Worm (Caenorhabditis elegans) whole organism, L4 larva: ENCODE results near the gene taf-7.1.
A peak's percentile ranks its signal among the peaks of the same experiment; 100 is the strongest.

Source experiments
- F10B5.3 ChIP-seq: sonication (generic microtip); optimal IDR thresholded peaks from 2 replicates; lab custom pipeline; 2016; ENCODE audit warnings: mild to moderate bottlenecking, missing genetic modification characterization, missing compliant biosample characterization
- F26F4.8 ChIP-seq: fragments of 200-800 bp; sonication (Bioruptor generic); conservative IDR thresholded peaks from 2 replicates; pipeline ENCODE4 v1.3.6; 2022; ENCODE audit warnings: missing genetic modification characterization, missing compliant biosample characterization
- T20F7.1 ChIP-seq: fragments of 200-800 bp; sonication (Bioruptor generic); optimal IDR thresholded peaks from 2 replicates; lab custom pipeline; 2018; ENCODE audit warnings: mild to moderate bottlenecking, missing genetic modification characterization, missing compliant biosample characterization
- Y48G9A.11 ChIP-seq: fragments of 200-800 bp; sonication (Bioruptor generic); IDR thresholded peaks from 2 replicates; pipeline ENCODE4 v1.3.6; 2022; ENCODE audit warnings: missing genetic modification reagents, missing genetic modification characterization, missing compliant biosample characterization
- aha-1 ChIP-seq: fragments of 150-350 bp; peaks from one replicate; lab custom pipeline; 2014; ENCODE audit warnings: missing biosample characterization, missing genetic modification characterization
- aly-2 ChIP-seq: sonication (generic microtip); optimal IDR thresholded peaks from 2 replicates; lab custom pipeline; 2018; ENCODE audit warnings: missing biosample characterization, missing genetic modification characterization
- ama-1 ChIP-seq: fragments of 150-350 bp; optimal IDR thresholded peaks from 2 replicates; lab custom pipeline; 2014; ENCODE audit warnings: inconsistent platforms, mixed read lengths
- ceh-20 ChIP-seq: fragments of 200-800 bp; sonication (Bioruptor generic); IDR thresholded peaks from 2 replicates; pipeline ENCODE4 v1.3.6; 2022; ENCODE audit warnings: missing genetic modification reagents, missing genetic modification characterization, missing compliant biosample characterization
- ceh-28 ChIP-seq: fragments of 150-350 bp; optimal IDR thresholded peaks from 2 replicates; lab custom pipeline; 2014; ENCODE audit warnings: missing biosample characterization, missing genetic modification reagents, missing genetic modification characterization
- ceh-44 ChIP-seq: fragments of 200-800 bp; sonication (Bioruptor generic); IDR thresholded peaks from 2 replicates; pipeline ENCODE4 v1.3.6; 2022; ENCODE audit warnings: missing genetic modification reagents, missing genetic modification characterization, missing compliant biosample characterization
- ceh-82 ChIP-seq: sonication (generic microtip); optimal IDR thresholded peaks from 2 replicates; lab custom pipeline; 2017; ENCODE audit warnings: missing biosample characterization, missing genetic modification characterization
- ces-1 ChIP-seq: fragments of 150-350 bp; sonication (generic microtip); optimal IDR thresholded peaks from 4 replicates; lab custom pipeline; 2014; ENCODE audit warnings: missing biosample characterization, missing genetic modification reagents, missing genetic modification characterization
- cey-2 ChIP-seq: sonication (generic microtip); optimal IDR thresholded peaks from 3 replicates; lab custom pipeline; 2017; ENCODE audit warnings: missing genetic modification characterization, mild to moderate bottlenecking, missing compliant biosample characterization, antibody characterized with exemption, borderline replicate concordance; ENCODE audit not compliant: insufficient read depth
- daf-16 ChIP-seq, 3 experiments: sonication (generic microtip); optimal IDR thresholded peaks; 2 replicates each; lab custom pipeline; 2016 to 2017; ENCODE audit warnings: missing genetic modification characterization in 3 of 3, missing genetic modification reagents in 3 of 3, mild to moderate bottlenecking in 2 of 3, missing compliant biosample characterization in 2 of 3, missing biosample characterization in 1 of 3, moderate library complexity in 1 of 3
- daf-8 ChIP-seq: fragments of 200-800 bp; sonication (Bioruptor generic); IDR thresholded peaks from 2 replicates; pipeline ENCODE4 v1.3.6; 2022; ENCODE audit warnings: missing genetic modification characterization, missing compliant biosample characterization
- dmd-6 ChIP-seq: fragments of 200-800 bp; sonication (Bioruptor generic); IDR thresholded peaks from 2 replicates; pipeline ENCODE4 v1.3.6; 2022; ENCODE audit warnings: missing genetic modification reagents, missing genetic modification characterization, missing compliant biosample characterization
- dmd-8 ChIP-seq: fragments of 200-800 bp; sonication (Bioruptor generic); IDR thresholded peaks from 2 replicates; pipeline ENCODE4 v1.3.6; 2022; ENCODE audit warnings: missing genetic modification characterization, missing compliant biosample characterization
- dve-1 ChIP-seq: sonication (generic microtip); optimal IDR thresholded peaks from 2 replicates; lab custom pipeline; 2017; ENCODE audit warnings: antibody characterized with exemption, mild to moderate bottlenecking, missing genetic modification characterization, missing compliant biosample characterization; ENCODE audit not compliant: insufficient read depth
- egl-43 ChIP-seq: fragments of 200-800 bp; sonication (Bioruptor generic); IDR thresholded peaks from 2 replicates; pipeline ENCODE4 v1.3.6; 2022; ENCODE audit warnings: missing genetic modification reagents, missing genetic modification characterization, missing compliant biosample characterization
- hif-1 ChIP-seq, 2 experiments: sonication (generic microtip); optimal IDR thresholded peaks; 2 replicates each; lab custom pipeline; 2016 to 2017; ENCODE audit warnings: missing compliant biosample characterization in 2 of 2, missing genetic modification characterization in 2 of 2, missing genetic modification reagents in 2 of 2, missing genotype in 2 of 2, mild to moderate bottlenecking in 1 of 2
- lin-29 ChIP-seq: fragments of 200-800 bp; sonication (Bioruptor generic); IDR thresholded peaks from 2 replicates; pipeline ENCODE4 v1.3.6; 2022; ENCODE audit warnings: missing genetic modification reagents, missing genetic modification characterization, missing compliant biosample characterization
- lsy-2 ChIP-seq, 2 experiments: fragments of 150-350 bp in 1 of 2; sonication (generic microtip) in 1 of 2; optimal IDR thresholded peaks; 2 replicates each; lab custom pipeline; 2014 to 2017; ENCODE audit warnings: missing biosample characterization in 2 of 2, missing genetic modification characterization in 2 of 2
- madf-5 ChIP-seq, 2 experiments: fragments of 200-800 bp; sonication (Bioruptor generic); IDR thresholded peaks; 2 replicates each; pipeline ENCODE4 v1.3.6; 2022; ENCODE audit warnings: missing compliant biosample characterization in 2 of 2, missing genetic modification characterization in 2 of 2
- mep-1 ChIP-seq: fragments of 150-350 bp; sonication (generic microtip); optimal IDR thresholded peaks from 3 replicates; lab custom pipeline; 2014; ENCODE audit warnings: missing biosample characterization, missing genetic modification characterization
- mxl-2 ChIP-seq: fragments of 200-800 bp; sonication (Bioruptor generic); conservative IDR thresholded peaks from 2 replicates; pipeline ENCODE4 v1.3.6; 2022; ENCODE audit warnings: missing genetic modification reagents, missing genetic modification characterization, missing compliant biosample characterization
- nhr-10 ChIP-seq: fragments of 150-350 bp; optimal IDR thresholded peaks from 2 replicates; lab custom pipeline; 2014; ENCODE audit warnings: missing biosample characterization, missing genetic modification characterization
- nhr-237 ChIP-seq: sonication (generic microtip); optimal IDR thresholded peaks from 2 replicates; lab custom pipeline; 2017; ENCODE audit warnings: missing biosample characterization, missing genetic modification characterization
- nhr-28 ChIP-seq: fragments of 150-350 bp; optimal IDR thresholded peaks from 2 replicates; lab custom pipeline; 2014; ENCODE audit warnings: missing biosample characterization, missing genetic modification characterization
- nhr-42 ChIP-seq: fragments of 200-800 bp; sonication (Bioruptor generic); IDR thresholded peaks from 2 replicates; pipeline ENCODE4 v1.3.6; 2022; ENCODE audit warnings: missing genetic modification characterization, missing compliant biosample characterization
- nhr-6 ChIP-seq: fragments of 150-350 bp; optimal IDR thresholded peaks from 2 replicates; lab custom pipeline; 2014; ENCODE audit warnings: missing biosample characterization, missing genetic modification characterization
- nhr-77 ChIP-seq: fragments of 150-350 bp; optimal IDR thresholded peaks from 2 replicates; lab custom pipeline; 2014; ENCODE audit warnings: missing biosample characterization, missing genetic modification characterization
- rbr-2 ChIP-seq: sonication (generic microtip); optimal IDR thresholded peaks from 2 replicates; lab custom pipeline; 2016; ENCODE audit warnings: missing genotype, missing genetic modification characterization, missing compliant biosample characterization
- saeg-2 ChIP-seq: fragments of 200-800 bp; sonication (Bioruptor generic); IDR thresholded peaks from 2 replicates; pipeline ENCODE4 v1.3.6; 2022; ENCODE audit warnings: missing genetic modification reagents, missing genetic modification characterization, missing compliant biosample characterization
- sdz-12 ChIP-seq: fragments of 200-800 bp; sonication (Bioruptor generic); optimal IDR thresholded peaks from 2 replicates; lab custom pipeline; 2018; ENCODE audit warnings: mild to moderate bottlenecking, missing genetic modification characterization, missing compliant biosample characterization
- set-16 ChIP-seq: fragments of 200-800 bp; sonication (Bioruptor generic); IDR thresholded peaks from 2 replicates; pipeline ENCODE4 v1.3.6; 2022; ENCODE audit warnings: missing genetic modification reagents, missing genetic modification characterization, missing compliant biosample characterization
- snpc-1.2 ChIP-seq: fragments of 200-800 bp; sonication (Bioruptor generic); IDR thresholded peaks from 2 replicates; pipeline ENCODE4 v1.3.6; 2022; ENCODE audit warnings: missing genetic modification reagents, missing genetic modification characterization, missing compliant biosample characterization
- spr-3 ChIP-seq: fragments of 200-800 bp; sonication (Bioruptor generic); optimal IDR thresholded peaks from 2 replicates; lab custom pipeline; 2018; ENCODE audit warnings: mild to moderate bottlenecking, missing genetic modification characterization, missing compliant biosample characterization
- tag-97 ChIP-seq: fragments of 200-800 bp; sonication (Bioruptor generic); IDR thresholded peaks from 2 replicates; pipeline ENCODE4 v1.3.6; 2022; ENCODE audit warnings: missing genetic modification characterization, missing compliant biosample characterization
- unc-39 ChIP-seq: sonication (generic microtip); optimal IDR thresholded peaks from 2 replicates; lab custom pipeline; 2017; ENCODE audit warnings: missing biosample characterization, missing genetic modification characterization
- unc-62 ChIP-seq, 3 experiments: fragments of 150-350 bp in 1 of 3; sonication (generic microtip); optimal IDR thresholded peaks in 2 of 3; peaks in 1 of 3; 1 replicate in 1 of 3; 2 replicates in 2 of 3; lab custom pipeline; 2014 to 2017; ENCODE audit warnings: missing biosample characterization in 3 of 3, missing genetic modification characterization in 3 of 3, missing genetic modification reagents in 3 of 3, missing genotype in 1 of 3
- zfp-2 ChIP-seq: sonication (generic microtip); optimal IDR thresholded peaks from 2 replicates; lab custom pipeline; 2016; ENCODE audit warnings: mild to moderate bottlenecking, missing genetic modification characterization, missing compliant biosample characterization
- zfp-3 ChIP-seq: fragments of 200-800 bp; sonication (Bioruptor generic); conservative IDR thresholded peaks from 2 replicates; pipeline ENCODE4 v1.3.6; 2022; ENCODE audit warnings: missing genetic modification reagents, missing genetic modification characterization, missing compliant biosample characterization
- zip-2 ChIP-seq: fragments of 150-350 bp; optimal IDR thresholded peaks from 2 replicates; lab custom pipeline; 2014; ENCODE audit warnings: missing biosample characterization, missing genetic modification characterization
- ztf-11 ChIP-seq: fragments of 150-350 bp; optimal IDR thresholded peaks from 2 replicates; lab custom pipeline; 2014; ENCODE audit warnings: missing biosample characterization, missing genetic modification characterization
- ztf-7 ChIP-seq: fragments of 150-350 bp; optimal IDR thresholded peaks from 2 replicates; lab custom pipeline; 2014; ENCODE audit warnings: missing biosample characterization, missing genetic modification characterization

Gene taf-7.1

ce11 chrX:11806175-11806853, 31.0 kb downstream of the taf-7.1 start:
- TF ChIP-seq egl-43 (GFP tag; lab: Robert Waterston, UW) (0 out of 2 replicates have a peak, but pooled peaks have one; percentile 26), set-16 (GFP tag; lab: Robert Waterston, UW) (peak; percentile 53), unc-62 (GFP tag; optimal IDR thresholded peaks at IDR 0.05 in 1 of 2; lab: Kevin White, UChicago) (peak in 1 of 2 experiments; percentile 79), unc-62 (tag; optimal IDR thresholded peaks at IDR 0.05; lab: Kevin White, UChicago) (no peak), saeg-2 (GFP tag; lab: Robert Waterston, UW) (no peak)

ce11 chrX:11804057-11804456, 33.2 kb downstream of the taf-7.1 start, which contains the start of gene C34E11.4:
C34E11.4 (plus strand) TSS chrX:11804210.
- TF ChIP-seq T20F7.1 (GFP tag; lab: Kevin White, UChicago) (no peak), nhr-6 (tag; lab: Kevin White, UChicago) (no peak), dve-1 (tag; lab: Kevin White, UChicago) (no peak), daf-16 (GFP tag; optimal IDR thresholded peaks at IDR 0.05; lab: Kevin White, UChicago) (no peak), daf-16 (tag; optimal IDR thresholded peaks at IDR 0.05; lab: Kevin White, UChicago) (peak; percentile 55), nhr-28 (tag; lab: Kevin White, UChicago) (peak; percentile 6), ceh-82 (no peak), zip-2 (no peak), ceh-20 (GFP tag; lab: Robert Waterston, UW) (no peak), aly-2 (tag; lab: Kevin White, UChicago) (no peak)

ce11 chrX:11798057-11798555, 39.2 kb downstream of the taf-7.1 start, which contains the start of gene rsd-3:
rsd-3 (plus strand) TSS chrX:11798505.
- TF ChIP-seq cey-2 (tag; lab: Kevin White, UChicago) (no peak), T20F7.1 (GFP tag; lab: Kevin White, UChicago) (no peak), dmd-6 (peak; percentile 50), daf-16 (GFP tag; optimal IDR thresholded peaks at IDR 0.05; lab: Kevin White, UChicago) (no peak), daf-16 (tag; optimal IDR thresholded peaks at IDR 0.05; lab: Kevin White, UChicago) (peak; percentile 45), daf-8 (GFP tag; lab: Robert Waterston, UW) (no peak), tag-97 (GFP tag; lab: Robert Waterston, UW) (no peak), nhr-77 (tag; lab: Kevin White, UChicago) (no peak), ama-1 (lab: Kevin White, UChicago) (no peak), hif-1 (tag; optimal IDR thresholded peaks at IDR 0.05; lab: Kevin White, UChicago) (peak in 1 of 2 experiments; percentile 29), lin-29 (GFP tag; lab: Robert Waterston, UW) (no peak), rbr-2 (tag; lab: Kevin White, UChicago) (peak; percentile 71), sdz-12 (GFP tag; lab: Kevin White, UChicago) (no peak), zfp-3 (GFP tag; lab: Robert Waterston, UW) (no peak), ceh-28 (peak; percentile 8), unc-39 (tag; lab: Kevin White, UChicago) (no peak), Y48G9A.11 (GFP tag; lab: Robert Waterston, UW) (no peak), nhr-10 (tag; lab: Kevin White, UChicago) (no peak), spr-3 (GFP tag; lab: Kevin White, UChicago) (no peak), ces-1 (GFP tag; lab: Kevin White, UChicago) (no peak), F26F4.8 (GFP tag; lab: Robert Waterston, UW) (no peak), mep-1 (tag; lab: Kevin White, UChicago) (peak; percentile 82), ceh-44 (GFP tag; lab: Robert Waterston, UW) (no peak), dve-1 (tag; lab: Kevin White, UChicago) (peak; percentile 81), lsy-2 (tag; optimal IDR thresholded peaks at IDR 0.05; lab: Kevin White, UChicago) (peak in 1 of 2 experiments; percentile 49), madf-5 (GFP tag; IDR thresholded peaks at IDR 0.05; lab: Robert Waterston, UW) (no peak), nhr-237 (tag; lab: Kevin White, UChicago) (no peak), ceh-82 (no peak), mxl-2 (GFP tag; lab: Robert Waterston, UW) (no peak), aha-1 (peak; percentile 95), dmd-8 (no peak), ztf-11 (no peak), zfp-2 (tag; lab: Kevin White, UChicago) (no peak), ztf-7 (peak; percentile 43), snpc-1.2 (GFP tag; lab: Robert Waterston, UW) (no peak), nhr-42 (GFP tag; lab: Robert Waterston, UW) (no peak), F10B5.3 (tag; lab: Kevin White, UChicago) (no peak)
